Worm (Caenorhabditis elegans): Measurements from ENCODE around the gene fbxa-75.

Gene fbxa-75

ce11 chrIII:1354523-1354922, 51.0 kb downstream of the fbxa-75 start (continued):
- no peak for TF ChIP-seq hmg-20 (GFP tag; IDR thresholded peaks at IDR 0.05)
- TF ChIP-seq unc-62 (GFP tag; optimal IDR thresholded peaks at IDR 0.05), result no peak
- no peak for TF ChIP-seq lsy-27 (tag; optimal IDR thresholded peaks at IDR 0.05; ENCODE audit: borderline replicate concordance, insufficient read depth)
- TF ChIP-seq ceh-91 (GFP tag; IDR thresholded peaks at IDR 0.05), result no peak
- no peak for TF ChIP-seq ZK185.1 (tag; optimal IDR thresholded peaks at IDR 0.05; ENCODE audit: poor library complexity, severe bottlenecking)
- TF ChIP-seq D2030.7 (GFP tag; IDR thresholded peaks at IDR 0.05), result no peak
- TF ChIP-seq lir-1 (GFP tag; conservative IDR thresholded peaks at IDR 0.05), result no peak
- TF ChIP-seq rcor-1 (GFP tag; IDR thresholded peaks at IDR 0.05), result no peak
- TF ChIP-seq nfyb-1 (GFP tag; IDR thresholded peaks at IDR 0.05), result 0 out of 2 replicates have a peak, but pooled peaks have one; percentile 36
- TF ChIP-seq F57A8.1 (GFP tag; optimal IDR thresholded peaks at IDR 0.05), result no peak
- no peak for TF ChIP-seq B0035.1 (tag; optimal IDR thresholded peaks at IDR 0.05)
- peak; percentile 49 for TF ChIP-seq rpc-1 (optimal IDR thresholded peaks at IDR 0.05)
- peak; percentile 72 for TF ChIP-seq rpc-1 (tag; optimal IDR thresholded peaks at IDR 0.05)
- no peak for TF ChIP-seq somi-1 (GFP tag; optimal IDR thresholded peaks at IDR 0.05)
- TF ChIP-seq aptf-3 (GFP tag; IDR thresholded peaks at IDR 0.05), result no peak
- no peak for TF ChIP-seq ceh-58 (GFP tag; IDR thresholded peaks at IDR 0.05)
- no peak for TF ChIP-seq cebp-2 (GFP tag; IDR thresholded peaks at IDR 0.05)
- TF ChIP-seq Y56A3A.18 (GFP tag; IDR thresholded peaks at IDR 0.05), result no peak
- TF ChIP-seq lin-35 (GFP tag; optimal IDR thresholded peaks at IDR 0.05), result no peak
- TF ChIP-seq zfh-2 (GFP tag; conservative IDR thresholded peaks at IDR 0.05), result no peak
- TF ChIP-seq nhr-80 (tag; optimal IDR thresholded peaks at IDR 0.05), result no peak
- no peak for TF ChIP-seq bed-2 (GFP tag; IDR thresholded peaks at IDR 0.05)
- no peak for TF ChIP-seq nfya-2 (GFP tag; IDR thresholded peaks at IDR 0.05)
- no peak for TF ChIP-seq efl-1 (GFP tag; optimal IDR thresholded peaks at IDR 0.05)
- no peak for TF ChIP-seq nhr-90 (tag; optimal IDR thresholded peaks at IDR 0.05)
- no peak for TF ChIP-seq ceh-40 (GFP tag; IDR thresholded peaks at IDR 0.05)
- no peak for TF ChIP-seq hsf-1 (GFP tag; IDR thresholded peaks at IDR 0.05)
- TF ChIP-seq rec-8 (tag; optimal IDR thresholded peaks at IDR 0.05), result no peak
- no peak for TF ChIP-seq let-607 (tag; optimal IDR thresholded peaks at IDR 0.05)
- TF ChIP-seq snpc-1.3 (tag; optimal IDR thresholded peaks at IDR 0.05; ENCODE audit: insufficient read depth), result no peak
- no peak for TF ChIP-seq unc-130 (GFP tag; optimal IDR thresholded peaks at IDR 0.05)
- TF ChIP-seq pbrm-1 (GFP tag; IDR thresholded peaks at IDR 0.05), result no peak
- peak; percentile 68 for TF ChIP-seq B0261.1 (tag; optimal IDR thresholded peaks at IDR 0.05)
- no peak for TF ChIP-seq C17E4.6 (GFP tag; IDR thresholded peaks at IDR 0.05)
- TF ChIP-seq Y67H2A.10 (GFP tag; conservative IDR thresholded peaks at IDR 0.05), result no peak
- no peak for TF ChIP-seq lin-40 (tag; optimal IDR thresholded peaks at IDR 0.05)
- no peak for TF ChIP-seq attf-5 (GFP tag; optimal IDR thresholded peaks at IDR 0.05)
- no peak for TF ChIP-seq sdz-38 (tag; optimal IDR thresholded peaks at IDR 0.05)
- TF ChIP-seq ets-4 (GFP tag; optimal IDR thresholded peaks at IDR 0.05), result no peak
- no peak for TF ChIP-seq ztf-3 (GFP tag; optimal IDR thresholded peaks at IDR 0.05)
- TF ChIP-seq T26A5.8 (tag; optimal IDR thresholded peaks at IDR 0.05), result no peak
- peak; percentile 85 for TF ChIP-seq tbp1 (GFP tag; optimal IDR thresholded peaks at IDR 0.05)
- TF ChIP-seq F37B4.10 (GFP tag; IDR thresholded peaks at IDR 0.05), result no peak

All from whole organism, young adult.